Worm (Caenorhabditis elegans) whole organism, mixed stage, embryonic: ENCODE results near the gene Y75B7B.2.

Experiments
- blmp-1 ChIP-seq: fragments of 150-350 bp; optimal IDR thresholded peaks from 2 replicates; lab custom pipeline; 2014; ENCODE audit warnings: missing biosample characterization, missing genetic modification characterization
- ces-1 ChIP-seq: fragments of 150-350 bp; optimal IDR thresholded peaks from 2 replicates; lab custom pipeline; 2014; ENCODE audit warnings: missing biosample characterization, missing genetic modification reagents, missing genetic modification characterization
- cnd-1 ChIP-seq: fragments of 200-800 bp; sonication (Bioruptor generic); optimal IDR thresholded peaks from 2 replicates; lab custom pipeline; 2018; ENCODE audit warnings: mild to moderate bottlenecking, missing genetic modification characterization, missing compliant biosample characterization
- drap-1 ChIP-seq: fragments of 200-800 bp; sonication (Bioruptor generic); optimal IDR thresholded peaks from 3 replicates; lab custom pipeline; 2018; ENCODE audit warnings: mild to moderate bottlenecking, missing genetic modification characterization, missing compliant biosample characterization
- lin-13 ChIP-seq: fragments of 150-350 bp; optimal IDR thresholded peaks from 2 replicates; lab custom pipeline; 2014; ENCODE audit warnings: missing biosample characterization, missing genetic modification characterization
- lin-32 ChIP-seq: fragments of 200-800 bp; sonication (Bioruptor generic); optimal IDR thresholded peaks from 2 replicates; lab custom pipeline; 2018; ENCODE audit warnings: mild to moderate bottlenecking, missing genetic modification characterization, missing compliant biosample characterization
- lsy-2 ChIP-seq: fragments of 150-350 bp; optimal IDR thresholded peaks from 2 replicates; lab custom pipeline; 2014; ENCODE audit warnings: missing biosample characterization, missing genetic modification characterization
- nhr-12 ChIP-seq: fragments of 150-350 bp; optimal IDR thresholded peaks from 2 replicates; lab custom pipeline; 2014; ENCODE audit warnings: missing biosample characterization, missing genetic modification characterization
- nhr-28 ChIP-seq: fragments of 150-350 bp; optimal IDR thresholded peaks from 2 replicates; lab custom pipeline; 2014; ENCODE audit warnings: missing biosample characterization, missing genetic modification characterization
- nhr-76 ChIP-seq: sonication (generic microtip); optimal IDR thresholded peaks from 2 replicates; lab custom pipeline; 2017; ENCODE audit warnings: missing biosample characterization, missing genetic modification characterization
- pha-4 ChIP-seq: fragments of 150-350 bp; optimal IDR thresholded peaks from 2 replicates; lab custom pipeline; 2018; ENCODE audit warnings: missing biosample characterization, missing genetic modification reagents, missing genetic modification characterization
- snpc-4 ChIP-seq: fragments of 150-350 bp; optimal IDR thresholded peaks from 2 replicates; lab custom pipeline; 2014; ENCODE audit warnings: missing biosample characterization, missing genetic modification characterization
- unc-62 ChIP-seq: fragments of 150-350 bp; optimal IDR thresholded peaks from 2 replicates; lab custom pipeline; 2014; ENCODE audit warnings: missing biosample characterization, missing genetic modification reagents, missing genetic modification characterization
- ztf-11 ChIP-seq: fragments of 150-350 bp; optimal IDR thresholded peaks from 2 replicates; lab custom pipeline; 2014; ENCODE audit warnings: missing biosample characterization, missing genetic modification characterization

- TF ChIP-seq lin-13 (tag; lab: Kevin White, UChicago), result no peak
- TF ChIP-seq nhr-28 (tag; lab: Kevin White, UChicago), result no peak
- no peak for TF ChIP-seq ztf-11 (tag; lab: Kevin White, UChicago)
- TF ChIP-seq unc-62 (GFP tag; lab: Kevin White, UChicago), result no peak
- no peak for TF ChIP-seq nhr-12 (tag; lab: Kevin White, UChicago)
- peak; percentile 2 for TF ChIP-seq cnd-1 (tag; lab: Kevin White, UChicago)
- TF ChIP-seq ces-1 (GFP tag; lab: Kevin White, UChicago), result peak; percentile 97
- no peak for TF ChIP-seq blmp-1
- no peak for TF ChIP-seq snpc-4
- no peak for TF ChIP-seq nhr-76
- no peak for TF ChIP-seq lin-32 (GFP tag; lab: Kevin White, UChicago)
- TF ChIP-seq lsy-2 (tag; lab: Kevin White, UChicago), result no peak
- no peak for TF ChIP-seq pha-4
- no peak for TF ChIP-seq drap-1 (GFP tag; lab: Kevin White, UChicago)
Measured at ce11 chrV:1244021-1244708, 31.7 kb downstream of the Y75B7B.2 start.
